Fruit fly (Drosophila melanogaster): ENCODE results near the gene CG16952.

CG16952 gene

DNA sequence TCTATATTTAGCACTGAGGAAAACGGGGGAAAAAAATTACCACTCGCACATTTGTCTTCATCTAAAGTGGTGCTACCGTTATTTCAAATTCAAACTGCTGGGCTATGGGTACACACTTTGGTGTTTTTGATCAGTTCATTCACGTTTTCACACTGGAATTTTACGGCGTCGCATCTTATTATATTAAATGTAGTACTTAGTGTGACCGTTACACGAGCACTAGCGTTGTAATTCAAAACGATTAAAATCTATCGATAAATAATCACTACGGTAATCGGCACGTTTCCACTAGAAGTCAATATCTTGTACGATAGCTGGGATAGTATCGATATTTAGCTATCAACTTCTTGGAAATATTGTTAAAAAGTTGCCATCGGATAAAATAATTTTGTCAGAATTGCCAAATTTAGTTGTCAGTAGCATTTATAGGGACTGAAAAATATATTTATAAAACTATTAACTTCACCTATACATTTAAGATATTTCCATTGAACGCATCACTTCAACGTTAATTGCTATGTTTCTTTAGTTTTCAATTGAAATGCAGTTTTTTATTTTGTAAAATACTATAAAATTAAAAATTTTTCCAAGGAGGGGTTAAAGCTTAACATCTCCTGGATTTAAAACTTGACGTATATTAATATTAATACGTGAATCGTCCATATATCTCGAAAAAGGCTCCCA is 12.2 kb upstream of the CG16952 start, which contains the start of the genes CG46440 and Myb (continued):
- no peak for TF ChIP-seq zfh2 (GFP tag; optimal IDR thresholded peaks at IDR 0.05)
- TF ChIP-seq dm (GFP tag; optimal IDR thresholded peaks at IDR 0.05), result no peak
- TF ChIP-seq NC2α (GFP tag; optimal IDR thresholded peaks at IDR 0.05), result no peak
- no peak for TF ChIP-seq cad (GFP tag; optimal IDR thresholded peaks at IDR 0.05)
- TF ChIP-seq zen (tag; optimal IDR thresholded peaks at IDR 0.05), result no peak
- no peak for TF ChIP-seq CG2202 (tag; optimal IDR thresholded peaks at IDR 0.05)
- no peak for TF ChIP-seq CG3407 (GFP tag; optimal IDR thresholded peaks at IDR 0.05)
- TF ChIP-seq Dp (GFP tag; optimal IDR thresholded peaks at IDR 0.05), result peak; percentile 13
- no peak for TF ChIP-seq bowl (GFP tag; IDR thresholded peaks at IDR 0.05)
- no peak for TF ChIP-seq az2 (GFP tag; optimal IDR thresholded peaks at IDR 0.05)
- no peak for TF ChIP-seq CG8944 (GFP tag; optimal IDR thresholded peaks at IDR 0.05)
- no peak for TF ChIP-seq CG30431 (GFP tag; optimal IDR thresholded peaks at IDR 0.05)
- TF ChIP-seq CG17612 (GFP tag; IDR thresholded peaks at IDR 0.05), result no peak
- no peak for TF ChIP-seq gro (GFP tag; optimal IDR thresholded peaks at IDR 0.05)
- no peak for TF ChIP-seq CG18011 (GFP tag; optimal IDR thresholded peaks at IDR 0.05)
- TF ChIP-seq pan (optimal IDR thresholded peaks at IDR 0.05), result no peak
- no peak for TF ChIP-seq pan (GFP tag; optimal IDR thresholded peaks at IDR 0.05 in 1 of 2, IDR thresholded peaks at IDR 0.05 in 1 of 2)
- no peak for TF ChIP-seq bsh (GFP tag; optimal IDR thresholded peaks at IDR 0.05)
- no peak for TF ChIP-seq CG11398 (GFP tag; optimal IDR thresholded peaks at IDR 0.05)
- TF ChIP-seq dmrt11E (tag; optimal IDR thresholded peaks at IDR 0.05), result no peak
- TF ChIP-seq schlank (tag; optimal IDR thresholded peaks at IDR 0.05), result no peak
- no peak for TF ChIP-seq CG15269 (tag; optimal IDR thresholded peaks at IDR 0.05)
- no peak for TF ChIP-seq CG18619 (GFP tag; optimal IDR thresholded peaks at IDR 0.05)
- TF ChIP-seq Poxn (GFP tag; IDR thresholded peaks at IDR 0.05), result no peak
- no peak for TF ChIP-seq CG3163 (GFP tag; optimal IDR thresholded peaks at IDR 0.05)
- no peak for TF ChIP-seq eve (GFP tag; optimal IDR thresholded peaks at IDR 0.05)
- TF ChIP-seq bigmax (GFP tag; optimal IDR thresholded peaks at IDR 0.05), result no peak
- no peak for TF ChIP-seq CG6654 (GFP tag; optimal IDR thresholded peaks at IDR 0.05)
- peak; percentile 56 for TF ChIP-seq hbn (GFP tag; IDR thresholded peaks at IDR 0.05; ENCODE audit: partially characterized antibody)
- TF ChIP-seq mam (GFP tag; optimal IDR thresholded peaks at IDR 0.05), result peak; percentile 5
- no peak for TF ChIP-seq ATbp (GFP tag; optimal IDR thresholded peaks at IDR 0.05)
- TF ChIP-seq Ssrp (tag; optimal IDR thresholded peaks at IDR 0.05), result no peak
- TF ChIP-seq caup (GFP tag; optimal IDR thresholded peaks at IDR 0.05; ENCODE audit: severe bottlenecking), result no peak
- TF ChIP-seq CoRest (tag; optimal IDR thresholded peaks at IDR 0.05), result peak; percentile 5
- TF ChIP-seq Asciz (GFP tag; optimal IDR thresholded peaks at IDR 0.05), result no peak
- TF ChIP-seq Aef1 (GFP tag; IDR thresholded peaks at IDR 0.05), result no peak
- no peak for TF ChIP-seq CG1024 (GFP tag; IDR thresholded peaks at IDR 0.05)
- TF ChIP-seq CG18476 (GFP tag; optimal IDR thresholded peaks at IDR 0.05), result no peak
- no peak for TF ChIP-seq gcm2 (GFP tag; optimal IDR thresholded peaks at IDR 0.05)
- no peak for TF ChIP-seq CG6813 (GFP tag; optimal IDR thresholded peaks at IDR 0.05)
- no peak for TF ChIP-seq Camta (GFP tag; optimal IDR thresholded peaks at IDR 0.05)
- TF ChIP-seq zf30C (GFP tag; optimal IDR thresholded peaks at IDR 0.05), result peak; percentile 60
- no peak for TF ChIP-seq CG10366 (GFP tag; IDR thresholded peaks at IDR 0.05)
- no peak for TF ChIP-seq peb (GFP tag; IDR thresholded peaks at IDR 0.05)
- TF ChIP-seq jumu (GFP tag; optimal IDR thresholded peaks at IDR 0.05), result no peak
- no peak for TF ChIP-seq CG34376 (GFP tag; optimal IDR thresholded peaks at IDR 0.05)
- no peak for TF ChIP-seq CG16815 (GFP tag; optimal IDR thresholded peaks at IDR 0.05)
- TF ChIP-seq hb (GFP tag; IDR thresholded peaks at IDR 0.05; ENCODE audit: partially characterized antibody), result peak; percentile 82
- TF ChIP-seq abd-A (tag; optimal IDR thresholded peaks at IDR 0.05), result no peak
- no peak for TF ChIP-seq gt (GFP tag; IDR thresholded peaks at IDR 0.05)

Data from whole organism, embryonic.